Worm (Caenorhabditis elegans) whole organism, midembryonic: ENCODE results near the gene ZK688.1.

Experiments used
- T22C8.4 ChIP-seq: fragments of 200-800 bp; sonication (Bioruptor generic); IDR thresholded peaks from 2 replicates; pipeline ENCODE4 v1.3.6; 2022; ENCODE audit warnings: missing genetic modification characterization, missing compliant biosample characterization
- cog-1 ChIP-seq: sonication (generic microtip); optimal IDR thresholded peaks from 2 replicates; lab custom pipeline; 2016; ENCODE audit warnings: missing genetic modification characterization, missing compliant biosample characterization
- flt-1 ChIP-seq: fragments of 200-800 bp; sonication (Bioruptor generic); IDR thresholded peaks from 2 replicates; pipeline ENCODE4 v1.3.6; 2022; ENCODE audit warnings: missing genetic modification characterization, missing compliant biosample characterization
- klf-2 ChIP-seq: fragments of 200-800 bp; sonication (Bioruptor generic); conservative IDR thresholded peaks from 2 replicates; pipeline ENCODE4 v1.3.6; 2022; ENCODE audit warnings: missing genetic modification reagents, missing genetic modification characterization, missing compliant biosample characterization
- med-1 ChIP-seq: sonication (generic microtip); optimal IDR thresholded peaks from 2 replicates; lab custom pipeline; 2017; ENCODE audit warnings: missing genetic modification characterization, mild to moderate bottlenecking, missing compliant biosample characterization, antibody characterized with exemption, missing genetic modification reagents; ENCODE audit not compliant: insufficient read depth
- ref-1 ChIP-seq: fragments of 200-800 bp; sonication (Bioruptor generic); conservative IDR thresholded peaks from 2 replicates; pipeline ENCODE4 v1.3.6; 2022; ENCODE audit warnings: missing genetic modification reagents, missing genetic modification characterization, missing compliant biosample characterization
- tab-1 ChIP-seq: fragments of 200-800 bp; sonication (Bioruptor generic); IDR thresholded peaks from 2 replicates; pipeline ENCODE4 v1.3.6; 2022; ENCODE audit warnings: missing genetic modification characterization, missing compliant biosample characterization
- ztf-23 ChIP-seq: fragments of 200-800 bp; sonication (Bioruptor generic); IDR thresholded peaks from 2 replicates; pipeline ENCODE4 v1.3.6; 2022; ENCODE audit warnings: missing genetic modification reagents, missing genetic modification characterization, missing compliant biosample characterization
- ztf-29 ChIP-seq: fragments of 200-800 bp; sonication (Bioruptor generic); IDR thresholded peaks from 2 replicates; pipeline ENCODE4 v1.3.6; 2022; ENCODE audit warnings: missing genetic modification reagents, missing genetic modification characterization, missing compliant biosample characterization

Gene ZK688.1

ce11 chrIII:7909263-7909662 is at the start of gene ZK688.1:
Gene ZK688.1 (plus strand): TSS chrIII:7909563.
- no peak for TF ChIP-seq med-1 (GFP tag; lab: Kevin White, UChicago)
- no peak for TF ChIP-seq flt-1 (GFP tag; lab: Robert Waterston, UW)
- no peak for TF ChIP-seq cog-1 (tag; lab: Kevin White, UChicago)
- no peak for TF ChIP-seq ref-1 (GFP tag; lab: Robert Waterston, UW)
- no peak for TF ChIP-seq tab-1 (GFP tag; lab: Robert Waterston, UW)
- TF ChIP-seq ztf-23: no peak
- no peak for TF ChIP-seq ztf-29
- no peak for TF ChIP-seq klf-2
- no peak for TF ChIP-seq T22C8.4 (GFP tag; lab: Robert Waterston, UW)

ce11 chrIII:7860885-7861284 is 48.5 kb upstream of the ZK688.1 start, which contains the start of gene cuc-1:
Gene cuc-1 (minus strand): TSS chrIII:7860985.
- TF ChIP-seq tab-1 (GFP tag; lab: Robert Waterston, UW) (no peak), ref-1 (GFP tag; lab: Robert Waterston, UW) (no peak), flt-1 (GFP tag; lab: Robert Waterston, UW) (no peak), ztf-29 (no peak)

- TF ChIP-seq T22C8.4 (GFP tag; lab: Robert Waterston, UW): no peak
- no peak for TF ChIP-seq tab-1 (GFP tag; lab: Robert Waterston, UW)
- TF ChIP-seq med-1 (GFP tag; lab: Kevin White, UChicago): no peak
- TF ChIP-seq ztf-29: no peak
- TF ChIP-seq cog-1 (tag; lab: Kevin White, UChicago): no peak
- no peak for TF ChIP-seq ref-1 (GFP tag; lab: Robert Waterston, UW)
- no peak for TF ChIP-seq ztf-23
- TF ChIP-seq klf-2: no peak
- no peak for TF ChIP-seq flt-1 (GFP tag; lab: Robert Waterston, UW)
Observed at ce11 chrIII:7861535-7862120, 47.7 kb upstream of the ZK688.1 start, which contains the start of gene snr-5. Gene snr-5 (plus strand): TSS chrIII:7862070.

ce11 chrIII:7865238-7865761 is 44.1 kb upstream of the ZK688.1 start, which contains the start of gene slc-17.3:
Gene slc-17.3 (minus strand): TSS chrIII:7865288.
- TF ChIP-seq med-1 (GFP tag; lab: Kevin White, UChicago): no peak
- TF ChIP-seq flt-1 (GFP tag; lab: Robert Waterston, UW): no peak
- no peak for TF ChIP-seq T22C8.4 (GFP tag; lab: Robert Waterston, UW)
- TF ChIP-seq ztf-23: no peak
- TF ChIP-seq klf-2: no peak
- no peak for TF ChIP-seq ztf-29
- TF ChIP-seq cog-1 (tag; lab: Kevin White, UChicago): no peak
- TF ChIP-seq ref-1 (GFP tag; lab: Robert Waterston, UW): no peak
- TF ChIP-seq tab-1 (GFP tag; lab: Robert Waterston, UW): no peak

ce11 chrIII:7866189-7866588 is 43.2 kb upstream of the ZK688.1 start, which contains the start of gene cup-4:
Gene cup-4 (plus strand): TSS chrIII:7866489.
- no peak for TF ChIP-seq cog-1 (tag; lab: Kevin White, UChicago)
- TF ChIP-seq T22C8.4 (GFP tag; lab: Robert Waterston, UW): no peak
- TF ChIP-seq flt-1 (GFP tag; lab: Robert Waterston, UW): no peak
- TF ChIP-seq ref-1 (GFP tag; lab: Robert Waterston, UW): no peak
- no peak for TF ChIP-seq ztf-23
- no peak for TF ChIP-seq klf-2
- TF ChIP-seq tab-1 (GFP tag; lab: Robert Waterston, UW): no peak
- no peak for TF ChIP-seq med-1 (GFP tag; lab: Kevin White, UChicago)
- no peak for TF ChIP-seq ztf-29

ce11 chrIII:7872776-7873175 is 36.6 kb upstream of the ZK688.1 start:
- no peak for TF ChIP-seq med-1 (GFP tag; lab: Kevin White, UChicago)
- no peak for TF ChIP-seq ref-1 (GFP tag; lab: Robert Waterston, UW)

ce11 chrIII:7873481-7873880 is 35.9 kb upstream of the ZK688.1 start, which contains the start of gene tyr-1:
Gene tyr-1 (plus strand): TSS chrIII:7873781.
- TF ChIP-seq ztf-29: no peak
- TF ChIP-seq tab-1 (GFP tag; lab: Robert Waterston, UW): no peak
- no peak for TF ChIP-seq T22C8.4 (GFP tag; lab: Robert Waterston, UW)
- no peak for TF ChIP-seq med-1 (GFP tag; lab: Kevin White, UChicago)
- TF ChIP-seq ztf-23: no peak
- no peak for TF ChIP-seq cog-1 (tag; lab: Kevin White, UChicago)
- TF ChIP-seq ref-1 (GFP tag; lab: Robert Waterston, UW): no peak
- TF ChIP-seq klf-2: no peak
- TF ChIP-seq flt-1 (GFP tag; lab: Robert Waterston, UW): no peak

- TF ChIP-seq ref-1 (GFP tag; lab: Robert Waterston, UW): no peak
Observed at ce11 chrIII:7877090-7877489, 32.3 kb upstream of the ZK688.1 start.

ce11 chrIII:7878852-7879329 is 30.5 kb upstream of the ZK688.1 start, which contains the start of gene sup-18:
Gene sup-18 (minus strand): TSS chrIII:7878902.
- TF ChIP-seq klf-2 (no peak), tab-1 (GFP tag; lab: Robert Waterston, UW) (no peak), T22C8.4 (GFP tag; lab: Robert Waterston, UW) (no peak), ztf-23 (no peak)

ce11 chrIII:7880132-7880715 is 29.1 kb upstream of the ZK688.1 start:
- TF ChIP-seq ref-1 (GFP tag; lab: Robert Waterston, UW): no peak
- TF ChIP-seq med-1 (GFP tag; lab: Kevin White, UChicago): no peak
- no peak for TF ChIP-seq ztf-29
- no peak for TF ChIP-seq ztf-23
- no peak for TF ChIP-seq klf-2
- no peak for TF ChIP-seq flt-1 (GFP tag; lab: Robert Waterston, UW)
- TF ChIP-seq T22C8.4 (GFP tag; lab: Robert Waterston, UW): no peak
- TF ChIP-seq tab-1 (GFP tag; lab: Robert Waterston, UW): no peak
- no peak for TF ChIP-seq cog-1 (tag; lab: Kevin White, UChicago)
